Fruit fly (Drosophila melanogaster): ENCODE results near the gene MED10.

dm6 chr3L:16217935-16218334 lies 13.9 kb upstream of the MED10 start:
- TF ChIP-seq psq (optimal IDR thresholded peaks at IDR 0.05) (no peak), CG8478 (optimal IDR thresholded peaks at IDR 0.05) (no peak)
